Worm (Caenorhabditis elegans): ENCODE measurements around the gene Y94H6A.12.

DNA sequence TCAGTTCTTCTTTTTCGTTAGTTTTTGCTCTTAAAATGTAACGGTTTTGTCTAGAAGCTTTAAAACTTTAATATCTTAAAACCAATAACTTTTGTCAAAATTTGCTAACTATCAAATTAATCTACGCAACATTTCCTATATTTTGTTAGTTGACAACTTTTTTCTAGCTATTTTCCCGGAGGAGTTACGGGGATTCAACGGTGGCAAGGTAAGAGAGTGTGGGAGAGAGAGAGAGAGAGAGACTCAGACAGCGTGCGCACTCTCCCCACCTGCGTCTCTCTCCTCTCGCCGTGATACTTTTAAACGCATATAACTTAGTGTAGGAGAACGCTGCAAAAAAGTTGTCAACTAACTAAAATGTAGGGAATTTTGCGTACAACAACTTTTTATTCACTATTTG, 40.7 kb upstream of the Y94H6A.12 start:
- no peak for TF ChIP-seq elt-3 (tag; optimal IDR thresholded peaks at IDR 0.05)
- no peak for TF ChIP-seq cnd-1 (tag; optimal IDR thresholded peaks at IDR 0.05)

Data from whole organism, mixed stage, embryonic.